Worm (Caenorhabditis elegans) whole organism, L4 larva: ENCODE measurements around the gene sma-3.

ENCODE experiments used
- F10B5.3 ChIP-seq: sonication (generic microtip); optimal IDR thresholded peaks from 2 replicates; lab custom pipeline; 2016; ENCODE audit warnings: mild to moderate bottlenecking, missing genetic modification characterization, missing compliant biosample characterization
- F37D6.2 ChIP-seq: sonication (generic microtip); optimal IDR thresholded peaks from 2 replicates; lab custom pipeline; 2016; ENCODE audit warnings: mild to moderate bottlenecking, missing genetic modification characterization, missing compliant biosample characterization
- T26A8.4 ChIP-seq: fragments of 200-800 bp; sonication (Bioruptor generic); IDR thresholded peaks from 2 replicates; pipeline ENCODE4 v1.3.6; 2022; ENCODE audit warnings: missing genetic modification characterization, missing compliant biosample characterization
- ZK337.2 ChIP-seq: fragments of 200-800 bp; sonication (Bioruptor generic); IDR thresholded peaks from 2 replicates; pipeline ENCODE4 v1.3.6; 2022; ENCODE audit warnings: missing genetic modification reagents, missing genetic modification characterization, missing compliant biosample characterization
- aha-1 ChIP-seq: fragments of 150-350 bp; peaks from one replicate; lab custom pipeline; 2014; ENCODE audit warnings: missing biosample characterization, missing genetic modification characterization
- ama-1 ChIP-seq: fragments of 150-350 bp; optimal IDR thresholded peaks from 2 replicates; lab custom pipeline; 2014; ENCODE audit warnings: inconsistent platforms, mixed read lengths
- ceh-28 ChIP-seq: fragments of 150-350 bp; optimal IDR thresholded peaks from 2 replicates; lab custom pipeline; 2014; ENCODE audit warnings: missing biosample characterization, missing genetic modification reagents, missing genetic modification characterization
- ces-1 ChIP-seq: fragments of 150-350 bp; sonication (generic microtip); optimal IDR thresholded peaks from 4 replicates; lab custom pipeline; 2014; ENCODE audit warnings: missing biosample characterization, missing genetic modification reagents, missing genetic modification characterization
- daf-16 ChIP-seq, 3 experiments: sonication (generic microtip); optimal IDR thresholded peaks; 2 replicates each; lab custom pipeline; 2016 to 2017; ENCODE audit warnings: missing genetic modification characterization in 3 of 3, missing genetic modification reagents in 3 of 3, mild to moderate bottlenecking in 2 of 3, missing compliant biosample characterization in 2 of 3, missing biosample characterization in 1 of 3, moderate library complexity in 1 of 3
- dmd-6 ChIP-seq: fragments of 200-800 bp; sonication (Bioruptor generic); IDR thresholded peaks from 2 replicates; pipeline ENCODE4 v1.3.6; 2022; ENCODE audit warnings: missing genetic modification reagents, missing genetic modification characterization, missing compliant biosample characterization
- egl-43 ChIP-seq: fragments of 200-800 bp; sonication (Bioruptor generic); IDR thresholded peaks from 2 replicates; pipeline ENCODE4 v1.3.6; 2022; ENCODE audit warnings: missing genetic modification reagents, missing genetic modification characterization, missing compliant biosample characterization
- hif-1 ChIP-seq, 2 experiments: sonication (generic microtip); optimal IDR thresholded peaks; 2 replicates each; lab custom pipeline; 2016 to 2017; ENCODE audit warnings: missing compliant biosample characterization in 2 of 2, missing genetic modification characterization in 2 of 2, missing genetic modification reagents in 2 of 2, missing genotype in 2 of 2, mild to moderate bottlenecking in 1 of 2
- hmg-1.1 ChIP-seq: fragments of 200-800 bp; sonication (Bioruptor generic); IDR thresholded peaks from 2 replicates; pipeline ENCODE4 v1.3.6; 2022; ENCODE audit warnings: missing genetic modification reagents, missing genetic modification characterization, missing compliant biosample characterization
- lin-13 ChIP-seq: fragments of 150-350 bp; optimal IDR thresholded peaks from 2 replicates; lab custom pipeline; 2014; ENCODE audit warnings: missing biosample characterization, missing genetic modification reagents, missing genetic modification characterization
- lir-3 ChIP-seq: sonication (generic microtip); optimal IDR thresholded peaks from 2 replicates; lab custom pipeline; 2016; ENCODE audit warnings: mild to moderate bottlenecking, missing genetic modification characterization, missing compliant biosample characterization
- lsy-2 ChIP-seq, 2 experiments: fragments of 150-350 bp in 1 of 2; sonication (generic microtip) in 1 of 2; optimal IDR thresholded peaks; 2 replicates each; lab custom pipeline; 2014 to 2017; ENCODE audit warnings: missing biosample characterization in 2 of 2, missing genetic modification characterization in 2 of 2
- madf-9 ChIP-seq: fragments of 200-800 bp; sonication (Bioruptor generic); conservative IDR thresholded peaks from 2 replicates; pipeline ENCODE4 v1.3.6; 2022; ENCODE audit warnings: missing genetic modification reagents, missing genetic modification characterization, missing compliant biosample characterization
- mdl-1 ChIP-seq, 2 experiments: fragments of 150-350 bp in 1 of 2; sonication (generic microtip) in 1 of 2; optimal IDR thresholded peaks; 2 replicates each; lab custom pipeline; 2014 to 2017; ENCODE audit warnings: missing biosample characterization in 2 of 2, missing genetic modification characterization in 2 of 2
- mep-1 ChIP-seq: fragments of 150-350 bp; sonication (generic microtip); optimal IDR thresholded peaks from 3 replicates; lab custom pipeline; 2014; ENCODE audit warnings: missing biosample characterization, missing genetic modification characterization
- mes-2 ChIP-seq: sonication (generic microtip); optimal IDR thresholded peaks from 2 replicates; lab custom pipeline; 2016; ENCODE audit warnings: missing genotype, mild to moderate bottlenecking, missing genetic modification characterization, missing compliant biosample characterization; ENCODE audit not compliant: poor library complexity, severe bottlenecking
- mxl-3 ChIP-seq: fragments of 200-800 bp; sonication (Bioruptor generic); optimal IDR thresholded peaks from 2 replicates; lab custom pipeline; 2018; ENCODE audit warnings: mild to moderate bottlenecking, missing genetic modification characterization, missing compliant biosample characterization
- nhr-11 ChIP-seq: fragments of 150-350 bp; optimal IDR thresholded peaks from 2 replicates; lab custom pipeline; 2014; ENCODE audit warnings: missing biosample characterization, missing genetic modification characterization
- nhr-25 ChIP-seq: sonication (generic microtip); optimal IDR thresholded peaks from 2 replicates; lab custom pipeline; 2017; ENCODE audit warnings: missing genetic modification characterization, mild to moderate bottlenecking, missing compliant biosample characterization, antibody characterized with exemption, moderate library complexity, borderline replicate concordance; ENCODE audit not compliant: insufficient read depth
- nhr-6 ChIP-seq: fragments of 150-350 bp; optimal IDR thresholded peaks from 2 replicates; lab custom pipeline; 2014; ENCODE audit warnings: missing biosample characterization, missing genetic modification characterization
- pqm-1 ChIP-seq: sonication (generic microtip); optimal IDR thresholded peaks from 2 replicates; lab custom pipeline; 2017; ENCODE audit warnings: missing biosample characterization, missing genetic modification characterization
- sdz-12 ChIP-seq: fragments of 200-800 bp; sonication (Bioruptor generic); optimal IDR thresholded peaks from 2 replicates; lab custom pipeline; 2018; ENCODE audit warnings: mild to moderate bottlenecking, missing genetic modification characterization, missing compliant biosample characterization
- snpc-1.2 ChIP-seq: fragments of 200-800 bp; sonication (Bioruptor generic); IDR thresholded peaks from 2 replicates; pipeline ENCODE4 v1.3.6; 2022; ENCODE audit warnings: missing genetic modification reagents, missing genetic modification characterization, missing compliant biosample characterization
- spr-3 ChIP-seq: fragments of 200-800 bp; sonication (Bioruptor generic); optimal IDR thresholded peaks from 2 replicates; lab custom pipeline; 2018; ENCODE audit warnings: mild to moderate bottlenecking, missing genetic modification characterization, missing compliant biosample characterization
- unc-62 ChIP-seq, 3 experiments: fragments of 150-350 bp in 1 of 3; sonication (generic microtip); optimal IDR thresholded peaks in 2 of 3; peaks in 1 of 3; 1 replicate in 1 of 3; 2 replicates in 2 of 3; lab custom pipeline; 2014 to 2017; ENCODE audit warnings: missing biosample characterization in 3 of 3, missing genetic modification characterization in 3 of 3, missing genetic modification reagents in 3 of 3, missing genotype in 1 of 3
- vab-7 ChIP-seq: fragments of 200-800 bp; sonication (Bioruptor generic); IDR thresholded peaks from 2 replicates; pipeline ENCODE4 v1.3.6; 2022; ENCODE audit warnings: missing genetic modification reagents, missing genetic modification characterization, missing compliant biosample characterization
- zag-1 ChIP-seq: fragments of 150-350 bp; optimal IDR thresholded peaks from 2 replicates; lab custom pipeline; 2014; ENCODE audit warnings: missing biosample characterization, missing genetic modification characterization
- zip-11 ChIP-seq: fragments of 200-800 bp; sonication (Bioruptor generic); IDR thresholded peaks from 2 replicates; pipeline ENCODE4 v1.3.6; 2022; ENCODE audit warnings: missing genetic modification characterization, missing compliant biosample characterization
- ztf-11 ChIP-seq: fragments of 150-350 bp; optimal IDR thresholded peaks from 2 replicates; lab custom pipeline; 2014; ENCODE audit warnings: missing biosample characterization, missing genetic modification characterization
- ztf-7 ChIP-seq: fragments of 150-350 bp; optimal IDR thresholded peaks from 2 replicates; lab custom pipeline; 2014; ENCODE audit warnings: missing biosample characterization, missing genetic modification characterization

sma-3 gene

DNA sequence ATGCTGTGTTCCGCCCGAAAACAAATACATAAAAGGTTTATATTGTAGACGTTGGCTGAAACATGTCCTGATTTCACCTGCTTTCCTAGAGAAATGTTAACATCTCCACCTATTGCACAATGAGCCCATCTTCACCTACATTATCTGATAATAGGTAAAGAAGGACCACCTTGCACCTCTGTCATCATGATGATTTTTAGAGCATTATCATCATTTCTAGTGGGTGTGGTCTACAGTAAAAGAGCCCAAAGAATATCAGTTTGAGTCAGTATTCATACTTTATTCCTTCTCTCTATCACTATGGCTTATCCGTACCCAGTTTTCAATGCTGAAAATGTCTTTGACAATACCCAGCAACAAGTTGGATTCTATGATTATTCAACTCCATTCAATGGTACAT, 20.4 kb upstream of the sma-3 start, which contains the start of gene med-2:
Gene med-2, plus strand, starts transcription at position 301 of the 400 bp plus-strand sequence.
- TF ChIP-seq hmg-1.1 (GFP tag; lab: Robert Waterston, UW) (no peak), sdz-12 (no peak), unc-62 (GFP tag; optimal IDR thresholded peaks at IDR 0.05 in 1 of 2; lab: Kevin White, UChicago) (peak in 1 of 2 experiments; percentile 67), unc-62 (tag; optimal IDR thresholded peaks at IDR 0.05; lab: Kevin White, UChicago) (no peak), snpc-1.2 (GFP tag; lab: Robert Waterston, UW) (no peak), madf-9 (GFP tag; lab: Robert Waterston, UW) (no peak)

ce11 chrIII:6881745-6882144, 18.0 kb upstream of the sma-3 start:
- TF ChIP-seq mes-2 (no peak), unc-62 (GFP tag; optimal IDR thresholded peaks at IDR 0.05 in 1 of 2; lab: Kevin White, UChicago) (peak in 1 of 2 experiments; percentile 85), unc-62 (tag; optimal IDR thresholded peaks at IDR 0.05; lab: Kevin White, UChicago) (no peak)

- TF ChIP-seq nhr-25 (tag; lab: Kevin White, UChicago) (no peak), ces-1 (GFP tag; lab: Kevin White, UChicago) (no peak), lin-13 (GFP tag; lab: Kevin White, UChicago) (no peak), vab-7 (no peak), ztf-11 (no peak), dmd-6 (no peak), F10B5.3 (no peak), zip-11 (GFP tag; lab: Robert Waterston, UW) (no peak), ceh-28 (tag; lab: Kevin White, UChicago) (no peak), aha-1 (tag; lab: Kevin White, UChicago) (no peak), ztf-7 (tag; lab: Kevin White, UChicago) (no peak), mdl-1 (tag; optimal IDR thresholded peaks at IDR 0.05; lab: Kevin White, UChicago) (no peak), spr-3 (GFP tag; lab: Kevin White, UChicago) (no peak), nhr-6 (tag; lab: Kevin White, UChicago) (no peak), pqm-1 (tag; lab: Kevin White, UChicago) (no peak), lir-3 (tag; lab: Kevin White, UChicago) (no peak), mxl-3 (GFP tag; lab: Kevin White, UChicago) (no peak)
Measured at ce11 chrIII:6880797-6881196, 17.0 kb upstream of the sma-3 start, which contains the start of gene K04C2.7. TSS of gene K04C2.7 (plus strand) at chrIII:6881097.

DNA sequence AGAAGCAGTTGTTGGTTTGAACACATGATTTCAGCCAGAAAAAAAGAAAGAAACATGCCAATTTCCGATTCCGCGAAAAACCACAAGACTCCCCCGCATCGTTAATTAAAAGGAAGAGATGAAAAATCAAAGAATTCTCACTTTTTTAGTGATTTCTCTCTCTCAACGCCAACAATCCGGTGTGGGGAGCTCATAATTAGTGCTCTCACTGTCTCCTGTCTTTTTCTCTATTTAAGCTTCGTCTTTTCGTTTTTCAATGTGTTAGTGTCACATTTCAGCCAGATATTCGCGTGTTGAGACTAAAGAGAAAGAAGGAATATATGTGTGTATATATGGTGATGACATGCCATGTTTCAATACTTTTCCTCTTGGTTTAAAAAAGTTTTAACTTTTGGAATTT, 10.0 kb upstream of the sma-3 start:
- peak in 1 of 2 experiments; percentile 36 for TF ChIP-seq hif-1 (tag; optimal IDR thresholded peaks at IDR 0.05; lab: Kevin White, UChicago)
- TF ChIP-seq nhr-6 (tag; lab: Kevin White, UChicago) = no peak
- peak in 1 of 2 experiments; percentile 44 for TF ChIP-seq daf-16 (GFP tag; optimal IDR thresholded peaks at IDR 0.05; lab: Kevin White, UChicago)
- TF ChIP-seq daf-16 (tag; optimal IDR thresholded peaks at IDR 0.05; lab: Kevin White, UChicago) = no peak
- no peak; the same call in 1 of the 2 replicates for TF ChIP-seq T26A8.4 (GFP tag; lab: Robert Waterston, UW)
- peak; percentile 5 to 64 for TF ChIP-seq lsy-2 (tag; optimal IDR thresholded peaks at IDR 0.05; lab: Kevin White, UChicago)
- no peak for TF ChIP-seq ces-1 (GFP tag; lab: Kevin White, UChicago)
- TF ChIP-seq zag-1 (tag; lab: Kevin White, UChicago) = no peak
- 0 out of 2 replicates have a peak, but pooled peaks have one; percentile 12 for TF ChIP-seq ZK337.2 (GFP tag; lab: Robert Waterston, UW)
- peak; percentile 48 for TF ChIP-seq mep-1
- peak; percentile 1 for TF ChIP-seq ama-1
- peak; percentile 10 for TF ChIP-seq F37D6.2 (tag; lab: Kevin White, UChicago)
- TF ChIP-seq lin-13 (GFP tag; lab: Kevin White, UChicago) = no peak
- TF ChIP-seq egl-43 (GFP tag; lab: Robert Waterston, UW) = no peak
- peak; percentile 32 for TF ChIP-seq nhr-11 (tag; lab: Kevin White, UChicago)
- TF ChIP-seq F10B5.3 = no peak
- TF ChIP-seq, all 104 proteins: peak for 8
